Worm (Caenorhabditis elegans): ENCODE results near the gene lin-52.
A peak's percentile ranks its signal among the peaks of the same experiment; 100 is the strongest.

- TF ChIP-seq snpc-4 (tag; optimal IDR thresholded peaks at IDR 0.05) (no peak), fos-1 (tag; optimal IDR thresholded peaks at IDR 0.05) (no peak), nfya-1 (tag; optimal IDR thresholded peaks at IDR 0.05; ENCODE audit: insufficient read depth) (peak; percentile 49)
Observed at ce11 chrIII:9817087-9817612, 7.4 kb downstream of the lin-52 start, which contains the start of gene cnx-1.

All from whole organism, L3 larva.